Worm (Caenorhabditis elegans) whole organism, mixed stage, embryonic: ENCODE results near the gene nlp-21.

Experiments
- M03D4.4 ChIP-seq: sonication (generic microtip); optimal IDR thresholded peaks from 2 replicates; lab custom pipeline; 2017; ENCODE audit warnings: mild to moderate bottlenecking, missing genetic modification characterization, missing compliant biosample characterization
- bed-3 ChIP-seq: fragments of 200-800 bp; sonication (Bioruptor generic); optimal IDR thresholded peaks from 3 replicates; lab custom pipeline; 2018; ENCODE audit warnings: mild to moderate bottlenecking, missing genetic modification characterization, moderate library complexity, missing compliant biosample characterization
- blmp-1 ChIP-seq: fragments of 150-350 bp; optimal IDR thresholded peaks from 2 replicates; lab custom pipeline; 2014; ENCODE audit warnings: missing biosample characterization, missing genetic modification characterization
- ceh-39 ChIP-seq: fragments of 150-350 bp; optimal IDR thresholded peaks from 2 replicates; lab custom pipeline; 2014; ENCODE audit warnings: missing biosample characterization, missing genetic modification characterization
- ceh-43 ChIP-seq: fragments of 200-800 bp; sonication (Bioruptor generic); optimal IDR thresholded peaks from 2 replicates; lab custom pipeline; 2018; ENCODE audit warnings: mild to moderate bottlenecking, missing genetic modification characterization, moderate library complexity, missing compliant biosample characterization
- ceh-83 ChIP-seq: fragments of 200-800 bp; sonication (Bioruptor generic); optimal IDR thresholded peaks from 2 replicates; lab custom pipeline; 2018; ENCODE audit warnings: mild to moderate bottlenecking, missing genetic modification characterization, missing compliant biosample characterization
- ces-1 ChIP-seq: fragments of 150-350 bp; optimal IDR thresholded peaks from 2 replicates; lab custom pipeline; 2014; ENCODE audit warnings: missing biosample characterization, missing genetic modification reagents, missing genetic modification characterization
- cnd-1 ChIP-seq: fragments of 200-800 bp; sonication (Bioruptor generic); optimal IDR thresholded peaks from 2 replicates; lab custom pipeline; 2018; ENCODE audit warnings: mild to moderate bottlenecking, missing genetic modification characterization, missing compliant biosample characterization
- drap-1 ChIP-seq: fragments of 200-800 bp; sonication (Bioruptor generic); optimal IDR thresholded peaks from 3 replicates; lab custom pipeline; 2018; ENCODE audit warnings: mild to moderate bottlenecking, missing genetic modification characterization, missing compliant biosample characterization
- elt-1 ChIP-seq: sonication (generic microtip); optimal IDR thresholded peaks from 2 replicates; lab custom pipeline; 2017; ENCODE audit warnings: missing genetic modification characterization, mild to moderate bottlenecking, missing compliant biosample characterization, antibody characterized with exemption, moderate library complexity, borderline replicate concordance; ENCODE audit not compliant: insufficient read depth
- elt-3 ChIP-seq: fragments of 150-350 bp; optimal IDR thresholded peaks from 2 replicates; lab custom pipeline; 2014; ENCODE audit warnings: missing biosample characterization, missing genetic modification characterization
- flh-1 ChIP-seq: fragments of 200-800 bp; sonication (Bioruptor generic); optimal IDR thresholded peaks from 2 replicates; lab custom pipeline; 2018; ENCODE audit warnings: mild to moderate bottlenecking, missing genetic modification characterization, moderate library complexity, missing compliant biosample characterization
- ham-2 ChIP-seq: fragments of 200-800 bp; sonication (Bioruptor generic); optimal IDR thresholded peaks from 2 replicates; lab custom pipeline; 2018; ENCODE audit warnings: mild to moderate bottlenecking, missing genetic modification characterization, missing compliant biosample characterization
- hlh-1 ChIP-seq: fragments of 150-350 bp; optimal IDR thresholded peaks from 2 replicates; lab custom pipeline; 2014; ENCODE audit warnings: missing biosample characterization, missing genetic modification reagents, missing genetic modification characterization
- lin-13 ChIP-seq: fragments of 150-350 bp; optimal IDR thresholded peaks from 2 replicates; lab custom pipeline; 2014; ENCODE audit warnings: missing biosample characterization, missing genetic modification characterization
- lin-32 ChIP-seq: fragments of 200-800 bp; sonication (Bioruptor generic); optimal IDR thresholded peaks from 2 replicates; lab custom pipeline; 2018; ENCODE audit warnings: mild to moderate bottlenecking, missing genetic modification characterization, missing compliant biosample characterization
- lsy-2 ChIP-seq: fragments of 150-350 bp; optimal IDR thresholded peaks from 2 replicates; lab custom pipeline; 2014; ENCODE audit warnings: missing biosample characterization, missing genetic modification characterization
- mab-5 ChIP-seq: fragments of 150-350 bp; optimal IDR thresholded peaks from 2 replicates; lab custom pipeline; 2014; ENCODE audit warnings: missing biosample characterization, missing genetic modification characterization
- mep-1 ChIP-seq: fragments of 150-350 bp; optimal IDR thresholded peaks from 2 replicates; lab custom pipeline; 2017; ENCODE audit warnings: missing biosample characterization, missing genetic modification reagents, missing genetic modification characterization, inconsistent platforms
- mls-2 ChIP-seq: sonication (generic microtip); optimal IDR thresholded peaks from 2 replicates; lab custom pipeline; 2016; ENCODE audit warnings: mild to moderate bottlenecking, missing genetic modification characterization, moderate library complexity, missing compliant biosample characterization
- nhr-12 ChIP-seq: fragments of 150-350 bp; optimal IDR thresholded peaks from 2 replicates; lab custom pipeline; 2014; ENCODE audit warnings: missing biosample characterization, missing genetic modification characterization
- nhr-2 ChIP-seq: fragments of 150-350 bp; optimal IDR thresholded peaks from 2 replicates; lab custom pipeline; 2014; ENCODE audit warnings: missing biosample characterization, missing genetic modification characterization
- nhr-237 ChIP-seq: fragments of 150-350 bp; optimal IDR thresholded peaks from 2 replicates; lab custom pipeline; 2014; ENCODE audit warnings: missing biosample characterization, missing genetic modification characterization
- nhr-28 ChIP-seq: fragments of 150-350 bp; optimal IDR thresholded peaks from 2 replicates; lab custom pipeline; 2014; ENCODE audit warnings: missing biosample characterization, missing genetic modification characterization
- nhr-76 ChIP-seq: sonication (generic microtip); optimal IDR thresholded peaks from 2 replicates; lab custom pipeline; 2017; ENCODE audit warnings: missing biosample characterization, missing genetic modification characterization
- pha-4 ChIP-seq: fragments of 150-350 bp; optimal IDR thresholded peaks from 2 replicates; lab custom pipeline; 2018; ENCODE audit warnings: missing biosample characterization, missing genetic modification reagents, missing genetic modification characterization
- sem-2 ChIP-seq: fragments of 200-800 bp; sonication (Bioruptor generic); optimal IDR thresholded peaks from 2 replicates; lab custom pipeline; 2018; ENCODE audit warnings: mild to moderate bottlenecking, missing genetic modification characterization, missing compliant biosample characterization
- snpc-4 ChIP-seq: fragments of 150-350 bp; optimal IDR thresholded peaks from 2 replicates; lab custom pipeline; 2014; ENCODE audit warnings: missing biosample characterization, missing genetic modification characterization
- sptf-1 ChIP-seq: sonication (generic microtip); optimal IDR thresholded peaks from 2 replicates; lab custom pipeline; 2017; ENCODE audit warnings: mild to moderate bottlenecking, missing genetic modification characterization, moderate library complexity, missing compliant biosample characterization
- tbx-8 ChIP-seq: fragments of 200-800 bp; sonication (Bioruptor generic); optimal IDR thresholded peaks from 2 replicates; lab custom pipeline; 2018; ENCODE audit warnings: mild to moderate bottlenecking, missing genetic modification characterization, moderate library complexity, missing compliant biosample characterization
- unc-120 ChIP-seq: sonication (generic microtip); optimal IDR thresholded peaks from 2 replicates; lab custom pipeline; 2017; ENCODE audit warnings: missing genetic modification characterization, missing compliant biosample characterization; ENCODE audit not compliant: poor library complexity, severe bottlenecking
- unc-39 ChIP-seq: fragments of 150-350 bp; optimal IDR thresholded peaks from 2 replicates; lab custom pipeline; 2014; ENCODE audit warnings: missing biosample characterization, missing genetic modification characterization
- unc-62 ChIP-seq: fragments of 150-350 bp; optimal IDR thresholded peaks from 2 replicates; lab custom pipeline; 2014; ENCODE audit warnings: missing biosample characterization, missing genetic modification reagents, missing genetic modification characterization
- zip-8 ChIP-seq: fragments of 150-350 bp; optimal IDR thresholded peaks from 2 replicates; lab custom pipeline; 2014; ENCODE audit warnings: missing biosample characterization, missing genetic modification characterization
- ztf-11 ChIP-seq: fragments of 150-350 bp; optimal IDR thresholded peaks from 2 replicates; lab custom pipeline; 2014; ENCODE audit warnings: missing biosample characterization, missing genetic modification characterization

Gene nlp-21

ce11 chrIII:11378450-11378849 is 14.6 kb downstream of the nlp-21 start:
- TF ChIP-seq unc-120 (no peak), drap-1 (no peak), nhr-76 (tag; lab: Kevin White, UChicago) (no peak), cnd-1 (no peak), elt-3 (tag; lab: Kevin White, UChicago) (no peak), sptf-1 (no peak)
- TF ChIP-seq, all 35 proteins: peak for 0

ce11 chrIII:11377880-11378279 is 15.2 kb downstream of the nlp-21 start, which contains the start of gene dpy-18:
TSS of gene dpy-18 (minus strand) at chrIII:11377980.
- no peak for TF ChIP-seq nhr-76 (tag; lab: Kevin White, UChicago)
- no peak for TF ChIP-seq elt-3 (tag; lab: Kevin White, UChicago)
- TF ChIP-seq ham-2 (GFP tag; lab: Kevin White, UChicago), result no peak
- no peak for TF ChIP-seq drap-1
- no peak for TF ChIP-seq hlh-1 (tag; lab: Kevin White, UChicago)
- no peak for TF ChIP-seq mab-5
- TF ChIP-seq mls-2 (tag; lab: Kevin White, UChicago), result no peak
- no peak for TF ChIP-seq mep-1
- no peak for TF ChIP-seq cnd-1
- TF ChIP-seq M03D4.4 (tag; lab: Kevin White, UChicago), result no peak
- TF ChIP-seq sptf-1, result no peak
- TF ChIP-seq lsy-2 (tag; lab: Kevin White, UChicago), result no peak
- no peak for TF ChIP-seq nhr-12 (tag; lab: Kevin White, UChicago)
- TF ChIP-seq lin-32, result no peak

ce11 chrIII:11372199-11372938 is 20.7 kb downstream of the nlp-21 start:
- TF ChIP-seq hlh-1 (tag; lab: Kevin White, UChicago), result no peak
- no peak for TF ChIP-seq snpc-4 (tag; lab: Kevin White, UChicago)
- no peak for TF ChIP-seq sptf-1
- no peak for TF ChIP-seq ztf-11
- TF ChIP-seq elt-1, result no peak
- TF ChIP-seq mab-5, result no peak
- no peak for TF ChIP-seq ceh-43 (GFP tag; lab: Kevin White, UChicago)
- TF ChIP-seq unc-62, result no peak
- TF ChIP-seq ceh-39 (tag; lab: Kevin White, UChicago), result no peak
- no peak for TF ChIP-seq lin-13
- no peak for TF ChIP-seq elt-3 (tag; lab: Kevin White, UChicago)
- no peak for TF ChIP-seq cnd-1
- no peak for TF ChIP-seq sem-2
- no peak for TF ChIP-seq ham-2 (GFP tag; lab: Kevin White, UChicago)
- no peak for TF ChIP-seq ces-1 (GFP tag; lab: Kevin White, UChicago)
- no peak for TF ChIP-seq nhr-237 (tag; lab: Kevin White, UChicago)
- TF ChIP-seq bed-3, result no peak

ce11 chrIII:11371688-11372087 is 21.4 kb downstream of the nlp-21 start, which contains the start of gene tba-7:
TSS of gene tba-7 (minus strand) at chrIII:11371788.
- TF ChIP-seq bed-3 (no peak), snpc-4 (tag; lab: Kevin White, UChicago) (no peak), ham-2 (GFP tag; lab: Kevin White, UChicago) (no peak), sptf-1 (no peak), ceh-43 (GFP tag; lab: Kevin White, UChicago) (no peak), nhr-2 (tag; lab: Kevin White, UChicago) (no peak)

DNA sequence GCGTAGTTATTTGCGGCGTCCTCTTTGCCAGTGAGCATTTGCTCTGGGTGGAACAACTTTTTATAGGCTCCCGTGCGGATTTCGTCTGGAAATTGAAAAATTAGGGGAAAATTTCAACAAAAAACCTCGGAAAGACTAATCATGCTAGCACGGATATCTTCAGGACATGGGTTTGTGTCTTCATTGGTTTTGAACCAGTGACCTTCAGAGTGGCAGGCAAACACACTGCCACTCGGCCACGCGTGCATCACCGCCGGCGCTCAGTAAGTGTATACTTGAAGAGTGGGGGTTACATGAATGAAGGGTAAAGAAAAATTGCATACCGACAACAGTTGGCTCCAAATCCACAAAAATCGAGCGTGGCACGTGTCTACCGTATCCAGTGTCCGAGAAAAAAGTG is 21.8 kb downstream of the nlp-21 start:
- TF ChIP-seq mab-5 (no peak), sptf-1 (peak; percentile 96), ceh-43 (GFP tag; lab: Kevin White, UChicago) (peak; percentile 83), lsy-2 (tag; lab: Kevin White, UChicago) (no peak), unc-62 (no peak), flh-1 (GFP tag; lab: Kevin White, UChicago) (peak; percentile 78), nhr-76 (tag; lab: Kevin White, UChicago) (no peak), zip-8 (tag; lab: Kevin White, UChicago) (no peak), nhr-237 (tag; lab: Kevin White, UChicago) (no peak), mls-2 (tag; lab: Kevin White, UChicago) (peak; percentile 96), ceh-83 (GFP tag; lab: Kevin White, UChicago) (peak; percentile 93), sem-2 (peak; percentile 88), nhr-28 (tag; lab: Kevin White, UChicago) (no peak), cnd-1 (peak; percentile 96), unc-120 (peak; percentile 83), mep-1 (no peak), ztf-11 (peak; percentile 81), hlh-1 (tag; lab: Kevin White, UChicago) (peak; percentile 71), snpc-4 (tag; lab: Kevin White, UChicago) (no peak), M03D4.4 (tag; lab: Kevin White, UChicago) (peak; percentile 92), lin-13 (peak; percentile 61), pha-4 (tag; lab: Kevin White, UChicago) (peak; percentile 28), drap-1 (peak; percentile 97), elt-1 (no peak), elt-3 (tag; lab: Kevin White, UChicago) (peak; percentile 14), tbx-8 (peak; percentile 83), unc-39 (tag; lab: Kevin White, UChicago) (peak; percentile 8), ham-2 (GFP tag; lab: Kevin White, UChicago) (peak; percentile 85), nhr-12 (tag; lab: Kevin White, UChicago) (no peak), ces-1 (GFP tag; lab: Kevin White, UChicago) (peak; percentile 22), nhr-2 (tag; lab: Kevin White, UChicago) (no peak), lin-32 (peak; percentile 91), bed-3 (peak; percentile 83), blmp-1 (no peak), ceh-39 (tag; lab: Kevin White, UChicago) (no peak)
